Worm (Caenorhabditis elegans): ENCODE data around the gene F54B3.2.

DNA sequence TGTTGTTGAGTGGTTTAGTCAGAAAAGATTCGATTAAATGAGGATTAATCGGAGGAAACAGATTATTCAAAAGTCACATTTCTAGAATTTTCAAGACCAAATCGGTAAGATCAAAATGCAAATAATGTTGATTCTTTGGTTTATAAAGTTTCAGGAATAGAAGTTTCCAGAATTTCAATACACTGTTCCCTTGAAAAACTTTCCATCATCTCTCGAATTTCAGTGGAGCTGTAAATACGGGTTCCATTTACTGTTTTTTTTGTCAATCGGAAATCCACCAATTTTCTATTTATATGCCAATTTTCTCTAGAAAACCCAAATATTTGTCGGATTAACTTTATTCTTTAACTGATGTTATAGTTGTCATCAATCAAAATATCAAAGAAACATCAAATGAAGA lies 13.2 kb upstream of the F54B3.2 start:
- TF ChIP-seq nhr-11 (tag; optimal IDR thresholded peaks at IDR 0.05) (no peak), mdt-29 (GFP tag; IDR thresholded peaks at IDR 0.05) (no peak), vab-7 (GFP tag; IDR thresholded peaks at IDR 0.05) (no peak), jun-1 (tag; optimal IDR thresholded peaks at IDR 0.05) (no peak), ama-1 (optimal IDR thresholded peaks at IDR 0.05) (no peak), lin-13 (GFP tag; optimal IDR thresholded peaks at IDR 0.05) (no peak), daf-16 (GFP tag; optimal IDR thresholded peaks at IDR 0.05) (no peak), daf-16 (tag; optimal IDR thresholded peaks at IDR 0.05) (no peak), nhr-6 (tag; optimal IDR thresholded peaks at IDR 0.05) (no peak), F10B5.3 (tag; optimal IDR thresholded peaks at IDR 0.05) (no peak), ztf-11 (tag; optimal IDR thresholded peaks at IDR 0.05) (no peak), lin-38 (GFP tag; IDR thresholded peaks at IDR 0.05) (no peak), D1046.2 (GFP tag; IDR thresholded peaks at IDR 0.05) (no peak), ceh-28 (tag; optimal IDR thresholded peaks at IDR 0.05) (no peak), T20F7.1 (GFP tag; optimal IDR thresholded peaks at IDR 0.05) (no peak)

Data from whole organism, L4 larva.